Fruit fly (Drosophila melanogaster): Measurements from ENCODE around the gene Pa1.

- TF ChIP-seq h (optimal IDR thresholded peaks at IDR 0.05) (no peak), insv (optimal IDR thresholded peaks at IDR 0.05) (no peak)
These were observed 11.2 kb upstream of the Pa1 start, which contains the start of the genes GCS1 and CG11756 for dm6 chrX:11347809-11348208.

Data from Kc167 (cell line).